Fruit fly (Drosophila melanogaster): ENCODE measurements around the gene CG13996.
A peak's percentile ranks its signal among the peaks of the same experiment; 100 is the strongest.

The CG13996 gene

DNA sequence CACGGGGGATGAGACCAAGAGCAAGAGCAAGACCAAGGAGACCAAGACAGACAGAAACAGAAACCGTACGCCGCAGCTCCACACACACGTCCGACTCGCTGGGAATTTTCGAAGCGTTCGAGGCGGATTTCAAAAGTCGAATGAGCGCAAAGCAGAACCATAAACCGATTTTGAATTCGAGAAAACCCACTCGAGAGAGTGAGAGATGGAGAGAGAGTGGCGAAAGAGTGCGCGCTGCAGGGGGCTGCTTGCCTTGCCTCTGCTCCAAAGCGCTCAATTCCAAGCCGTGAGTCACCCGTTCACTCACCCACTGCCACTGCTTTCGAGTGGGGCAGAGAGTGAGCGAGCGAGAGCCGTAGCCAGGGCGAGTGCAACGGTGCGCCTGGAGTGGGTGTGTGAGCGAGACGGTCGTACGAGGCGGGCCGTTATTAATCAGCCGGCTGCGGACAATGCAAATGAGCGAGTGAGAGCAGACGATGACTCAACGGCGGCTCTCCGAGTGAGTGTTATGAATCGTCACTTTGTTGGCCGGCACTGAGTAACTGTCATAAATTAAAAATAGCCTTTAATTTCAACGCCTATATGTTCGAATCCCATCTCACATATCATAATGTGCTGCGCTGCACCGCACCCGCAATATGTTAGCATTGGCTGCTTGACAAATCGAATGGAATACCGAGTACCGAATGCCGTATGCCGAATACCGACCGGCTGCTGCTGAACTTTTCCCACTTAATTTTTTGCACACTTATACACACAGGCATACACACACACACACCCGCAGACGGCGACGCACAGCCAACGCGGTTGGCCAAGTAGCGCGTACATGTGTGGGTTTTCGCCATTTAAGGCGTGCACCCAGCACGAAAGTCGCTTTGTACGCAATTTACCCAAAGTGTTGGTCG, 40.4 kb upstream of the CG13996 start:
- TF ChIP-seq Dif (GFP tag; optimal IDR thresholded peaks at IDR 0.05; ENCODE audit: partially characterized antibody) (peak; percentile 95), fru (GFP tag; optimal IDR thresholded peaks at IDR 0.05) (peak; percentile 25), Jra (GFP tag; optimal IDR thresholded peaks at IDR 0.05) (peak; percentile 98), Myc (optimal IDR thresholded peaks at IDR 0.05) (no peak), GATAd (GFP tag; optimal IDR thresholded peaks at IDR 0.05) (no peak), Dfd (GFP tag; optimal IDR thresholded peaks at IDR 0.05) (no peak), foxo (GFP tag; optimal IDR thresholded peaks at IDR 0.05) (peak; percentile 45 to 46), N (GFP tag; optimal IDR thresholded peaks at IDR 0.05) (no peak), Vsx2 (GFP tag; optimal IDR thresholded peaks at IDR 0.05; ENCODE audit: partially characterized antibody) (no peak), CrebA (GFP tag; optimal IDR thresholded peaks at IDR 0.05; ENCODE audit: borderline replicate concordance) (peak; percentile 84), Hr78 (GFP tag; optimal IDR thresholded peaks at IDR 0.05) (no peak), pan (optimal IDR thresholded peaks at IDR 0.05) (no peak), Abd-B (GFP tag; optimal IDR thresholded peaks at IDR 0.05) (no peak), jim (GFP tag; optimal IDR thresholded peaks at IDR 0.05) (no peak), h (GFP tag; optimal IDR thresholded peaks at IDR 0.05) (peak; percentile 77), CG9705 (GFP tag; optimal IDR thresholded peaks at IDR 0.05) (no peak), sage (GFP tag; optimal IDR thresholded peaks at IDR 0.05) (peak; percentile 39), psq (GFP tag; optimal IDR thresholded peaks at IDR 0.05) (peak; percentile 56), woc (GFP tag; optimal IDR thresholded peaks at IDR 0.05) (peak; percentile 26), dmrt93B (GFP tag; optimal IDR thresholded peaks at IDR 0.05) (no peak), brk (GFP tag; optimal IDR thresholded peaks at IDR 0.05) (peak; percentile 58), OdsH (GFP tag; optimal IDR thresholded peaks at IDR 0.05) (peak; percentile 54), Rel (GFP tag; optimal IDR thresholded peaks at IDR 0.05) (peak; percentile 81), Rel (tag; optimal IDR thresholded peaks at IDR 0.05) (peak; percentile 71), usp (GFP tag; optimal IDR thresholded peaks at IDR 0.05) (no peak), Hnf4 (GFP tag; optimal IDR thresholded peaks at IDR 0.05) (peak; percentile 50), Sp1 (GFP tag; optimal IDR thresholded peaks at IDR 0.05) (peak; percentile 71), Mio (GFP tag; optimal IDR thresholded peaks at IDR 0.05) (peak; percentile 40), HLH106 (tag; optimal IDR thresholded peaks at IDR 0.05) (peak; percentile 11), tai (GFP tag; optimal IDR thresholded peaks at IDR 0.05) (no peak), sv (GFP tag; optimal IDR thresholded peaks at IDR 0.05) (no peak), dl (GFP tag; optimal IDR thresholded peaks at IDR 0.05; ENCODE audit: insufficient read depth in 1 of 2, partially characterized antibody in 2 of 2) (peak; percentile 85 to 94), dsf (GFP tag; optimal IDR thresholded peaks at IDR 0.05; ENCODE audit: borderline replicate concordance) (no peak), Hr83 (GFP tag; optimal IDR thresholded peaks at IDR 0.05; ENCODE audit: poor library complexity, severe bottlenecking) (peak; percentile 75), ey (GFP tag; optimal IDR thresholded peaks at IDR 0.05) (peak; percentile 35), rgr (GFP tag; optimal IDR thresholded peaks at IDR 0.05) (peak; percentile 70), br (GFP tag; optimal IDR thresholded peaks at IDR 0.05) (peak; percentile 62), CG32264 (GFP tag; optimal IDR thresholded peaks at IDR 0.05) (peak; percentile 31), lola (GFP tag; optimal IDR thresholded peaks at IDR 0.05) (no peak)

dm6 chr2L:5980862-5981432, 39.7 kb upstream of the CG13996 start, which contains the start of gene chic:
chic (minus strand) TSS chr2L:5981018.
- TF ChIP-seq Mio (GFP tag; optimal IDR thresholded peaks at IDR 0.05) (no peak), CG9705 (GFP tag; optimal IDR thresholded peaks at IDR 0.05) (no peak), Dfd (GFP tag; optimal IDR thresholded peaks at IDR 0.05) (no peak), foxo (GFP tag; optimal IDR thresholded peaks at IDR 0.05) (peak in 1 of 2 experiments; percentile 53), rgr (GFP tag; optimal IDR thresholded peaks at IDR 0.05) (peak; percentile 29), ey (GFP tag; optimal IDR thresholded peaks at IDR 0.05) (peak; percentile 45), jim (GFP tag; optimal IDR thresholded peaks at IDR 0.05) (no peak), dsf (GFP tag; optimal IDR thresholded peaks at IDR 0.05; ENCODE audit: borderline replicate concordance) (no peak), pan (optimal IDR thresholded peaks at IDR 0.05) (no peak), GATAd (GFP tag; optimal IDR thresholded peaks at IDR 0.05) (no peak), br (GFP tag; optimal IDR thresholded peaks at IDR 0.05) (no peak), tai (GFP tag; optimal IDR thresholded peaks at IDR 0.05) (peak; percentile 45), HLH106 (tag; optimal IDR thresholded peaks at IDR 0.05) (peak; percentile 36), Dif (GFP tag; optimal IDR thresholded peaks at IDR 0.05; ENCODE audit: partially characterized antibody) (no peak), Abd-B (GFP tag; optimal IDR thresholded peaks at IDR 0.05) (no peak), Hr83 (GFP tag; optimal IDR thresholded peaks at IDR 0.05; ENCODE audit: poor library complexity, severe bottlenecking) (peak; percentile 65), Jra (GFP tag; optimal IDR thresholded peaks at IDR 0.05) (no peak), Hnf4 (GFP tag; optimal IDR thresholded peaks at IDR 0.05) (peak; percentile 43), Rel (GFP tag; optimal IDR thresholded peaks at IDR 0.05) (no peak), Rel (tag; optimal IDR thresholded peaks at IDR 0.05) (peak; percentile 89), psq (GFP tag; optimal IDR thresholded peaks at IDR 0.05) (no peak), Sp1 (GFP tag; optimal IDR thresholded peaks at IDR 0.05) (peak; percentile 37), h (GFP tag; optimal IDR thresholded peaks at IDR 0.05) (peak; percentile 39), sv (GFP tag; optimal IDR thresholded peaks at IDR 0.05) (no peak), CG32264 (GFP tag; optimal IDR thresholded peaks at IDR 0.05) (no peak), woc (GFP tag; optimal IDR thresholded peaks at IDR 0.05) (peak; percentile 56), Vsx2 (GFP tag; optimal IDR thresholded peaks at IDR 0.05; ENCODE audit: partially characterized antibody) (no peak), fru (GFP tag; optimal IDR thresholded peaks at IDR 0.05) (peak; percentile 19)
